Worm (Caenorhabditis elegans) whole organism, late embryonic: ENCODE data around the gene bath-39.

Experiments
- fax-1 ChIP-seq: sonication (generic microtip); optimal IDR thresholded peaks from 2 replicates; lab custom pipeline; 2016; ENCODE audit warnings: missing genotype, missing genetic modification characterization, missing compliant biosample characterization
- nhr-11 ChIP-seq: fragments of 150-350 bp; optimal IDR thresholded peaks from 2 replicates; lab custom pipeline; 2014; ENCODE audit warnings: missing biosample characterization, missing genetic modification characterization
- pha-4 ChIP-seq: fragments of 150-350 bp; optimal IDR thresholded peaks from 2 replicates; lab custom pipeline; 2018; ENCODE audit warnings: missing biosample characterization, missing genetic modification reagents, missing genetic modification characterization
- unc-3 ChIP-seq, 2 experiments: fragments of 200-800 bp in 1 of 2; sonication (Bioruptor generic) in 1 of 2; sonication (generic microtip) in 1 of 2; conservative IDR thresholded peaks in 1 of 2; optimal IDR thresholded peaks in 1 of 2; 2 replicates each; pipeline versions ENCODE4 v1.3.6 to Lab custom; 2016 to 2022; ENCODE audit warnings: missing compliant biosample characterization in 2 of 2, missing genetic modification characterization in 2 of 2, missing genetic modification reagents in 1 of 2

DNA sequence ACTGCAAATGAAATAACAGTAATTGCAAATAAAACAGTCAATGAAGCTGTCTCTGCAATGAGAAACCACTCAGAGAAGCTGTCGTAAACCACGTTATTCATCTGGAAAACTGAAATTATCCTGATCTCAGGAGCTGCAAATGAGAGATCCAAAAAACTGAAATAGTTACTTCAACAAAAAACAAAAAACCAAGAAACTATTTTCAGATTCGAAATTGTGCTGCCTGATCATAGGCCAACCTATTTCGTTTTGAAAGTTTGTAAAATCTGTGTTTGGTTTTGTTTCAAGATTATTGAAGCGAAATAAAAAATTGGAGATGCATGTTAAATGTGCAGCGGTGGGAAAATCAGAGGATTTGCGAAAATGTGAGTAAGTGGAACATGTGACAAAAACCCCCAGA lies 38.6 kb upstream of the bath-39 start, which contains the start of gene srv-8:
- no peak for TF ChIP-seq nhr-11 (tag; lab: Kevin White, UChicago)
- TF ChIP-seq pha-4 (tag; lab: Kevin White, UChicago), result no peak
- TF ChIP-seq fax-1 (tag; lab: Kevin White, UChicago), result no peak
- no peak for TF ChIP-seq unc-3 (GFP tag; conservative IDR thresholded peaks at IDR 0.05; lab: Robert Waterston, UW)
- TF ChIP-seq unc-3 (tag; optimal IDR thresholded peaks at IDR 0.05; lab: Kevin White, UChicago), result no peak
